Worm (Caenorhabditis elegans) whole organism, midembryonic: ENCODE measurements around the gene irld-65.

Source experiments
- T22C8.4 ChIP-seq: fragments of 200-800 bp; sonication (Bioruptor generic); IDR thresholded peaks from 2 replicates; pipeline ENCODE4 v1.3.6; 2022; ENCODE audit warnings: missing genetic modification characterization, missing compliant biosample characterization
- cog-1 ChIP-seq: sonication (generic microtip); optimal IDR thresholded peaks from 2 replicates; lab custom pipeline; 2016; ENCODE audit warnings: missing genetic modification characterization, missing compliant biosample characterization
- flt-1 ChIP-seq: fragments of 200-800 bp; sonication (Bioruptor generic); IDR thresholded peaks from 2 replicates; pipeline ENCODE4 v1.3.6; 2022; ENCODE audit warnings: missing genetic modification characterization, missing compliant biosample characterization
- klf-2 ChIP-seq: fragments of 200-800 bp; sonication (Bioruptor generic); conservative IDR thresholded peaks from 2 replicates; pipeline ENCODE4 v1.3.6; 2022; ENCODE audit warnings: missing genetic modification reagents, missing genetic modification characterization, missing compliant biosample characterization
- med-1 ChIP-seq: sonication (generic microtip); optimal IDR thresholded peaks from 2 replicates; lab custom pipeline; 2017; ENCODE audit warnings: missing genetic modification characterization, mild to moderate bottlenecking, missing compliant biosample characterization, antibody characterized with exemption, missing genetic modification reagents; ENCODE audit not compliant: insufficient read depth
- ref-1 ChIP-seq: fragments of 200-800 bp; sonication (Bioruptor generic); conservative IDR thresholded peaks from 2 replicates; pipeline ENCODE4 v1.3.6; 2022; ENCODE audit warnings: missing genetic modification reagents, missing genetic modification characterization, missing compliant biosample characterization
- tab-1 ChIP-seq: fragments of 200-800 bp; sonication (Bioruptor generic); IDR thresholded peaks from 2 replicates; pipeline ENCODE4 v1.3.6; 2022; ENCODE audit warnings: missing genetic modification characterization, missing compliant biosample characterization
- ztf-23 ChIP-seq: fragments of 200-800 bp; sonication (Bioruptor generic); IDR thresholded peaks from 2 replicates; pipeline ENCODE4 v1.3.6; 2022; ENCODE audit warnings: missing genetic modification reagents, missing genetic modification characterization, missing compliant biosample characterization
- ztf-29 ChIP-seq: fragments of 200-800 bp; sonication (Bioruptor generic); IDR thresholded peaks from 2 replicates; pipeline ENCODE4 v1.3.6; 2022; ENCODE audit warnings: missing genetic modification reagents, missing genetic modification characterization, missing compliant biosample characterization

Gene irld-65

DNA sequence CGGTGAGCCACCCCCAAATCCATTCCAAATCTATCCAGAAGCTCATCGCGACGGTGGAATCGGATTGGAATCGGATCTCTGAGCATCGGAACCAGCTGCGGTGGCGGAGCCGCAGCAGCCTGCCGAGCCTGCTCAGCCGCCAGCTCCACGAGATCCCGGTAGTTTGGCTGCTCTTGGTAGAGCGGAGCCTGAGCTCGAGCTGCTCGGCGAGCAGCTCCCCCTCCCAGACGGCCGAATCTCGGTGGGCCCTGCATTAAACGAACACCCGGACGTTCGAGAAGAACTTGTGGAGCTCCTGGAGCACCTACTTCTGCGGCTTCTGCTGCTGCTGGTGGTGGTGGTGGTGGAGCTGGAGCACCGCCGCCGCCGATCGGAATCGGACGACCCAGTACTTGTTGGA lies 34.0 kb downstream of the irld-65 start:
- TF ChIP-seq ref-1 (GFP tag; lab: Robert Waterston, UW) (no peak), ztf-29 (GFP tag; lab: Robert Waterston, UW) (no peak), klf-2 (GFP tag; lab: Robert Waterston, UW) (no peak), med-1 (GFP tag; lab: Kevin White, UChicago) (no peak), flt-1 (no peak), ztf-23 (GFP tag; lab: Robert Waterston, UW) (no peak), T22C8.4 (GFP tag; lab: Robert Waterston, UW) (no peak), tab-1 (GFP tag; lab: Robert Waterston, UW) (no peak), cog-1 (tag; lab: Kevin White, UChicago) (no peak)

DNA sequence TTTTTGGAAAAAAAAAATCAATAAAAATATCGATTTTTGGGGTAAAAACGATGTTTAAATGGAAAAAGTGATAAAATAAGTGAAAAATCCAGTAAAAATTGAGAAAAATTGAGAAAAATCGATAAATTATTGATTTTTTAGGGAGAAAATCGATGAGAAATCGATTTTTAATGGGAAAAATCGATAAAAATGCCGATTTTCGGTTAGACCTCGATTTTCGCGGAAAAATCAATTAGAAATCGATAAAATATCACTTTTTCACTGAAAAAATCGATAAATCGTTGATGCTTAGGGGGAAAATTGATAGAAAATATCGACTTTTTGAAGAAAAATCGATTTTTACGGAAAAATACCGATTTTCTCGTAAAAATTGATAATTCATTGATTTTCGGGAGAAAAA lies 36.6 kb downstream of the irld-65 start:
- TF ChIP-seq T22C8.4 (GFP tag; lab: Robert Waterston, UW) (peak; percentile 61; the same call in 1 of the 2 replicates), cog-1 (tag; lab: Kevin White, UChicago) (no peak)

DNA sequence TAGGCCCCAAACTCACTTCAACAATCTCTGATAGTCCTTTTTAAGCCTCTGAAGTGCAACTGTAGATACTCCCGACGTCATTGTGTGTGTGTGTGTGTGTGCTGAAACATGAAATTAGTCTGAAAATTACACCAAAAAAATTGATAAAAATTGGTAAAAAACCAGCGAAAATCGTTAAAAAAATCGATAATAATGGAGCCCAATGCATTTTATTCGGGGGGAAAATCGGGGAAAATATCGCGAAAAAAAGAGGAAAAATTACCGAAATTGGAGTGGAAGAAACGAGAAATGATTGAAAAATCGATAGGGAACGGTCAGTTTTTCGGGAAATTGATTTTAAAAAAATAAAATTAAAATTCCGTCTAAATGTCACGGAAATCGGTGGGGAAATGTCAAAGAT lies 37.5 kb downstream of the irld-65 start, which contains the start of gene ubc-26:
Gene ubc-26, minus strand, starts transcription at position 101 of the 400 bp plus-strand sequence.
- no peak for TF ChIP-seq ztf-23 (GFP tag; lab: Robert Waterston, UW)
- TF ChIP-seq tab-1 (GFP tag; lab: Robert Waterston, UW): no peak
- no peak for TF ChIP-seq med-1 (GFP tag; lab: Kevin White, UChicago)
- no peak for TF ChIP-seq klf-2 (GFP tag; lab: Robert Waterston, UW)
- no peak for TF ChIP-seq flt-1

DNA sequence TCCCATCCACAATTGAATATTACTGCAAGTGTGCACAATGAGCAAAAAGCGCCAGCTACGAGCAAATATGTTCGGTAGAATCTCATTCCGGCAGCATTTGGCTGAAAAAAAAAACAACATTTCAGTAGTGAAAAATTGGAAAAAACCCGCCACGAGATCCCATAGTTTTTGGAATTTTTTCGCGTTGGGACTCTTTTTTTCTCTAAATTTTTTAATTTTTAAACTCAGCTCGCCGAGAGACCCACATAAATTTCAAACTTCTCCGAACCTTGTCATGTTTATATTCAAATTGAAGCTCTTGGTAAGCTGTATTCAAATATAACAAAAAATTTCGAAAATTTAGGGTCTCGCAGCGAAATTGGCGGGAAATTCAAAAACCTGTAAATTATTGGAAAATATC lies 43.5 kb downstream of the irld-65 start, which contains the start of gene sqv-2:
Gene sqv-2, minus strand, starts transcription at position 101 of the 400 bp plus-strand sequence.
- TF ChIP-seq ref-1 (GFP tag; lab: Robert Waterston, UW) (no peak), T22C8.4 (GFP tag; lab: Robert Waterston, UW) (no peak), ztf-23 (GFP tag; lab: Robert Waterston, UW) (no peak), med-1 (GFP tag; lab: Kevin White, UChicago) (no peak), ztf-29 (GFP tag; lab: Robert Waterston, UW) (no peak)

DNA sequence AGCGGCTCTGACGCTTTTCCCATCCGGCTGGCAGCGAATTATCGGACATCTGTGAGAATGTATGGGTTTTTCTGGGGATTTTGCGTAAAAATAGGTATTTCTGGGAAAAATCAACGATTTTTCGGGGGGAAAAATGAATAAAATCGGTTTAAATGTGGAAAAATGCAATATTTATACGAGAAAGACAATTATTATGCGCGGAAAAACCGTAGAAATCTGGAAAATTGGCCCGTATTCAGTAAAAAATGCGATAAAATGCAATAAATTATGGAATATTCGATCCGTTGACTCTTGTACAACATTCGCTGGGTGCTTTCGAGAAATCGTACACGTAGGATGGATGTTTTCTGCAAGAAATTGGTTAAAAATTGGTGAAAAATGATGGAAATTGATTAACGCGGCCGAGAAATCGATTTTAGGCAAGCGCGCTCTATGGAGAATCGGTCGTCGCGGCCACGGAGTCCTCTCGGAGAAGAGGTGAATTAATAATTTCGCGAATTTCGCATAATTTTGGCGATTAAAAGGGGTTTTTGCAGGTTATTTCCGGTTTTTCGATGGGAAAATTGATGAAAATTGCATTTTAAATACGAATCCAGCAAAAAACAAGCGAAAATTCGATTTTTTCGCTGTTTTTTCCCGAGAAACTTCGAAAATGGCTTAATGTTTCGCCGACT lies 48.7 kb downstream of the irld-65 start, which contains the start of gene pinn-1:
Gene pinn-1, minus strand, starts transcription at position 51 of the 674 bp plus-strand sequence.
- no peak for TF ChIP-seq tab-1 (GFP tag; lab: Robert Waterston, UW)
- TF ChIP-seq T22C8.4 (GFP tag; lab: Robert Waterston, UW): peak; percentile 93
- peak; percentile 69 for TF ChIP-seq cog-1 (tag; lab: Kevin White, UChicago)
- no peak for TF ChIP-seq med-1 (GFP tag; lab: Kevin White, UChicago)
- TF ChIP-seq klf-2 (GFP tag; lab: Robert Waterston, UW): peak; percentile 71; the same call in 1 of the 2 replicates
- peak; percentile 86 for TF ChIP-seq flt-1
- no peak for TF ChIP-seq ztf-29 (GFP tag; lab: Robert Waterston, UW)
- TF ChIP-seq ztf-23 (GFP tag; lab: Robert Waterston, UW): peak; percentile 82
- TF ChIP-seq ref-1 (GFP tag; lab: Robert Waterston, UW): no peak

DNA sequence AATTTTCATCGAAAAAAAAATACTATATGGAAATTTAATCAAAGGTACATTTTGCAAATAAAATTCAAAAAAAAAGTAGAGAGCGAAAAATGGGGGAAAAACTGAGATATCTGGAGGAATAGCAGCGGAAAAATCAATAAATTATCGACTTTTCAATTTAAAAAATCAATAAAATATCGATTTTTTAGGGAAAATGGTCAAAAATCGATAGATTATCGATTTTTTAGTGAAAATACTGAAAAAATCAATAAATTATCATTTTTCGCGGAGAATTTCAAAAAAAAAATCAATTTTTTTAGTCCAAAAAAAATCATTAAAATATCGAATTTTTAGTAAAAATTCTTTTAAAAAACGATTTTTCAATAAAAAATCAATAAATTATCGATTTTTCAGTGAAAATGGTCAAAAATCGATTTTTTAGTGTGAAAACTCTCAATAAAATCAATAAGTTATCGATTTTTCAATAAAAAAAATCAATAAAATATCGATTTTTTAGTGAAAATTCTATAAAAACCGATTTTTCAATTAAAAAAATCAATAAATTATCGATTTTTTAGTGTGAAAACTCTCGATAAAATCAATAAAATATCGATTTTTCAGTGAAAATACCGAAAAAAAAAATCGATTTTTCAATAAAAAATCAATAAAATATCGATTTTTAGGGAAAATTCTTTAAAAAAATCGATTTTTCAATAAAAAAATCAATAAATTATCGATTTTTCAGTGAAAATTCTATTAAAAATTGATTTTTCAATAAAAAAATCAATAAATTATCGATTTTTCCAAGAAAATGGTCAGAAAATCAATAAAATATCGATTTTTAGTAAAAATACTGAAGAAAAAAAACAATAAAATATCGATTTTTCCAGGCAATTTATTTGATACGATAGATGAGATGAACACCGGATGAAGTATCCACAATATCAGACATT lies 52.0 kb downstream of the irld-65 start:
- TF ChIP-seq T22C8.4 (GFP tag; lab: Robert Waterston, UW): peak; percentile 60
- TF ChIP-seq ztf-29 (GFP tag; lab: Robert Waterston, UW): no peak

DNA sequence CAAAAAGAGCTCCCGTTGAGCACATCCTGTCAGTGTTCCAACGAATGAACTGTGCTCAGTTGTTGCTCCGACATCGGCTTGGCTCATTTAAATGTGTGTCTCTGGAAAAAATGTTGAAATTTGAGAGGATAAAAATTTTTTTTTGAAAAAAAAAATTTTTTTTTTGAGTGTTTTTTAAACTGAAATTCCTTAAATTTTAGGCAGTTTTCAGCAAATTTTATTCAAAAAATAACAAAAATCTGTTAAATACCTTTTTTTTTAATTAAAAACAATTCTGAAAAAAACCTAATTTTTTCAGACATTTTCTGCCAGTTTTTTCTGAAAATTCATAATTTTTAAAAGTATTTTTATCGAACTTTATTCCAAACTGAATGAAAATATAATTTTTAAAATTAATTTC lies 52.9 kb downstream of the irld-65 start, which contains the start of gene pigw-1:
Gene pigw-1, minus strand, starts transcription at position 101 of the 400 bp plus-strand sequence.
- TF ChIP-seq ztf-23 (GFP tag; lab: Robert Waterston, UW) (no peak), tab-1 (GFP tag; lab: Robert Waterston, UW) (no peak), T22C8.4 (GFP tag; lab: Robert Waterston, UW) (no peak), ref-1 (GFP tag; lab: Robert Waterston, UW) (no peak), cog-1 (tag; lab: Kevin White, UChicago) (no peak), ztf-29 (GFP tag; lab: Robert Waterston, UW) (no peak), med-1 (GFP tag; lab: Kevin White, UChicago) (no peak), klf-2 (GFP tag; lab: Robert Waterston, UW) (no peak), flt-1 (no peak)
